Comparison of ENCODE assay signal across 3 fruit fly cellular contexts in genomic region chr3R:5270806-5271205, dm6.
TF ChIP-seq lines count a peak whose summit lies in the region.

No protein-coding gene starts in this region.

TF ChIP-seq in whole organism, adult, 20 proteins besides CTCF, POLR2A, EP300 and RAD21 (continued from another document):
- TF ChIP-seq CG5204 (GFP tag; optimal IDR thresholded peaks at IDR 0.05; lab: Kevin White, UChicago) (no peak), Mnt (GFP tag; optimal IDR thresholded peaks at IDR 0.05; lab: Kevin White, UChicago) (peak; percentile 58)
TF ChIP-seq in whole organism, adult: peak in this region for 14.

TF ChIP-seq in whole organism, embryonic, 481 proteins besides CTCF, POLR2A, EP300 and RAD21 (continued from another document and continues in another):
- no peak for TF ChIP-seq CG8290 (GFP tag; optimal IDR thresholded peaks at IDR 0.05; lab: Kevin White, UChicago)
- peak; percentile 24 to 50 for TF ChIP-seq CG8290 (tag; optimal IDR thresholded peaks at IDR 0.05; lab: Kevin White, UChicago)
- TF ChIP-seq Rfx (GFP tag; IDR thresholded peaks at IDR 0.05; lab: Robert Waterston, UW) = peak; percentile 45; the same call in 1 of the 2 replicates
- peak; percentile 4 for TF ChIP-seq Nf-YC (tag; optimal IDR thresholded peaks at IDR 0.05; lab: Kevin White, UChicago)
- no peak for TF ChIP-seq CG10209 (GFP tag; optimal IDR thresholded peaks at IDR 0.05; lab: Kevin White, UChicago)
- no peak for TF ChIP-seq Oaz (GFP tag; IDR thresholded peaks at IDR 0.05; lab: Robert Waterston, UW)
- 0 out of 2 replicates have a peak, but pooled peaks have one; percentile 19 for TF ChIP-seq stc (GFP tag; IDR thresholded peaks at IDR 0.05; lab: Robert Waterston, UW)
- TF ChIP-seq CG15601 (tag; optimal IDR thresholded peaks at IDR 0.05; lab: Kevin White, UChicago) = no peak
- no peak for TF ChIP-seq Ssrp (tag; optimal IDR thresholded peaks at IDR 0.05; lab: Kevin White, UChicago)
- no peak for TF ChIP-seq fd64A (GFP tag; optimal IDR thresholded peaks at IDR 0.05; lab: Kevin White, UChicago)
- no peak for TF ChIP-seq CHES-1-like (GFP tag; optimal IDR thresholded peaks at IDR 0.05; lab: Kevin White, UChicago)
- TF ChIP-seq CG32772 (GFP tag; IDR thresholded peaks at IDR 0.05; lab: Robert Waterston, UW) = no peak
- TF ChIP-seq CG11093 (GFP tag; IDR thresholded peaks at IDR 0.05; lab: Robert Waterston, UW) = no peak
- TF ChIP-seq CG33557 (GFP tag; optimal IDR thresholded peaks at IDR 0.05; lab: Kevin White, UChicago) = no peak
- TF ChIP-seq NC2β (GFP tag; optimal IDR thresholded peaks at IDR 0.05; lab: Kevin White, UChicago) = no peak
- no peak for TF ChIP-seq abd-A (tag; optimal IDR thresholded peaks at IDR 0.05; lab: Kevin White, UChicago)
- peak; percentile 14; the same call in 1 of the 3 replicates for TF ChIP-seq ken (GFP tag; IDR thresholded peaks at IDR 0.05; lab: Robert Waterston, UW)
- no peak for TF ChIP-seq CG4820 (GFP tag; optimal IDR thresholded peaks at IDR 0.05; lab: Kevin White, UChicago)
- TF ChIP-seq hth (optimal IDR thresholded peaks at IDR 0.05; lab: Kevin White, UChicago) = no peak
- no peak for TF ChIP-seq CG7839 (tag; optimal IDR thresholded peaks at IDR 0.05; lab: Kevin White, UChicago)
- peak in 1 of 2 experiments; percentile 29 for TF ChIP-seq Pdp1 (GFP tag; optimal IDR thresholded peaks at IDR 0.05; lab: Kevin White, UChicago)
- no peak for TF ChIP-seq pum (GFP tag; optimal IDR thresholded peaks at IDR 0.05; lab: Kevin White, UChicago)
- no peak for TF ChIP-seq CG11247 (GFP tag; IDR thresholded peaks at IDR 0.05; lab: Robert Waterston, UW)
- no peak for TF ChIP-seq Fer1 (GFP tag; optimal IDR thresholded peaks at IDR 0.05; lab: Kevin White, UChicago)
- no peak for TF ChIP-seq sima (GFP tag; optimal IDR thresholded peaks at IDR 0.05; lab: Kevin White, UChicago)
- TF ChIP-seq eyg (GFP tag; optimal IDR thresholded peaks at IDR 0.05; lab: Kevin White, UChicago) = no peak
- TF ChIP-seq Mrtf (GFP tag; IDR thresholded peaks at IDR 0.05; lab: Robert Waterston, UW) = no peak
- no peak for TF ChIP-seq chm (GFP tag; IDR thresholded peaks at IDR 0.05; lab: Robert Waterston, UW)
- peak; percentile 13 for TF ChIP-seq tin (GFP tag; optimal IDR thresholded peaks at IDR 0.05; lab: Kevin White, UChicago)
- no peak for TF ChIP-seq CG12071 (GFP tag; optimal IDR thresholded peaks at IDR 0.05; lab: Kevin White, UChicago)
- TF ChIP-seq CG8359 (GFP tag; optimal IDR thresholded peaks at IDR 0.05; lab: Kevin White, UChicago; ENCODE audit: borderline replicate concordance) = no peak
- peak; percentile 99 for TF ChIP-seq CG8388 (GFP tag; optimal IDR thresholded peaks at IDR 0.05; lab: Kevin White, UChicago)
- TF ChIP-seq CG12219 (GFP tag; optimal IDR thresholded peaks at IDR 0.05; lab: Kevin White, UChicago) = no peak
- TF ChIP-seq CG3163 (GFP tag; optimal IDR thresholded peaks at IDR 0.05; lab: Kevin White, UChicago) = no peak
- TF ChIP-seq chinmo (GFP tag; IDR thresholded peaks at IDR 0.05; lab: Robert Waterston, UW; ENCODE audit: partially characterized antibody) = 0 out of 4 replicates have a peak, but pooled peaks have one; percentile 65
- no peak for TF ChIP-seq ttk (GFP tag; IDR thresholded peaks at IDR 0.05; lab: Robert Waterston, UW)
- peak; percentile 25 for TF ChIP-seq CG12155 (GFP tag; optimal IDR thresholded peaks at IDR 0.05; lab: Kevin White, UChicago)
- no peak for TF ChIP-seq Mes4 (GFP tag; optimal IDR thresholded peaks at IDR 0.05; lab: Kevin White, UChicago)
- peak; percentile 61 for TF ChIP-seq sens (GFP tag; lab: Kevin White, UChicago)
- no peak for TF ChIP-seq PHDP (tag; optimal IDR thresholded peaks at IDR 0.05; lab: Kevin White, UChicago)
- TF ChIP-seq her (GFP tag; optimal IDR thresholded peaks at IDR 0.05; lab: Kevin White, UChicago) = peak; percentile 20
- peak; percentile 10 for TF ChIP-seq CG2120 (GFP tag; optimal IDR thresholded peaks at IDR 0.05; lab: Kevin White, UChicago)
- TF ChIP-seq az2 (GFP tag; optimal IDR thresholded peaks at IDR 0.05; lab: Kevin White, UChicago) = no peak
- TF ChIP-seq yki (optimal IDR thresholded peaks at IDR 0.05; lab: Kevin White, UChicago) = no peak
- no peak for TF ChIP-seq CG3726 (GFP tag; IDR thresholded peaks at IDR 0.05; lab: Robert Waterston, UW)
- no peak for TF ChIP-seq danr (GFP tag; IDR thresholded peaks at IDR 0.05; lab: Robert Waterston, UW)
- no peak for TF ChIP-seq Jarid2 (GFP tag; optimal IDR thresholded peaks at IDR 0.05; lab: Kevin White, UChicago)
- TF ChIP-seq CG16863 (GFP tag; optimal IDR thresholded peaks at IDR 0.05; lab: Kevin White, UChicago) = peak; percentile 2
- TF ChIP-seq Med (GFP tag; lab: Kevin White, UChicago) = peak; percentile 79
- TF ChIP-seq HHEX (GFP tag; optimal IDR thresholded peaks at IDR 0.05; lab: Kevin White, UChicago) = peak; percentile 25
- TF ChIP-seq Hr51 (GFP tag; optimal IDR thresholded peaks at IDR 0.05; lab: Kevin White, UChicago) = no peak
- TF ChIP-seq CG7556 (GFP tag; optimal IDR thresholded peaks at IDR 0.05; lab: Kevin White, UChicago) = peak; percentile 7
- no peak for TF ChIP-seq run (tag; optimal IDR thresholded peaks at IDR 0.05; lab: Kevin White, UChicago)
- TF ChIP-seq Ada2b (GFP tag; IDR thresholded peaks at IDR 0.05; lab: Robert Waterston, UW) = no peak
- 0 out of 2 replicates have a peak, but pooled peaks have one; percentile 5 for TF ChIP-seq HLH3B (GFP tag; IDR thresholded peaks at IDR 0.05; lab: Robert Waterston, UW)
- no peak for TF ChIP-seq sim (GFP tag; IDR thresholded peaks at IDR 0.05; lab: Robert Waterston, UW)
- peak; percentile 43 for TF ChIP-seq stwl (tag; optimal IDR thresholded peaks at IDR 0.05; lab: Kevin White, UChicago)
- peak; percentile 6 for TF ChIP-seq CG13296 (GFP tag; optimal IDR thresholded peaks at IDR 0.05; lab: Kevin White, UChicago)
- no peak for TF ChIP-seq tgo (GFP tag; IDR thresholded peaks at IDR 0.05; lab: Robert Waterston, UW)
- TF ChIP-seq ase (GFP tag; IDR thresholded peaks at IDR 0.05; lab: Robert Waterston, UW) = no peak
- TF ChIP-seq E2f1 (GFP tag; IDR thresholded peaks at IDR 0.05; lab: Robert Waterston, UW) = no peak
- TF ChIP-seq ind (GFP tag; optimal IDR thresholded peaks at IDR 0.05; lab: Kevin White, UChicago) = peak; percentile 19
- 0 out of 3 replicates have a peak, but pooled peaks have one; percentile 20 for TF ChIP-seq CG6791 (GFP tag; IDR thresholded peaks at IDR 0.05; lab: Robert Waterston, UW; ENCODE audit: partially characterized antibody)
- TF ChIP-seq CG11696 (GFP tag; IDR thresholded peaks at IDR 0.05; lab: Robert Waterston, UW) = peak; percentile 44; the same call in 1 of the 2 replicates
- TF ChIP-seq tll (GFP tag; optimal IDR thresholded peaks at IDR 0.05; lab: Kevin White, UChicago) = no peak
- TF ChIP-seq CG12769 (tag; optimal IDR thresholded peaks at IDR 0.05; lab: Kevin White, UChicago) = peak; percentile 3

TF ChIP-seq in whole organism, prepupa, 60 proteins besides CTCF, POLR2A, EP300 and RAD21 (continued from another document):
- peak; percentile 53 for TF ChIP-seq OdsH (GFP tag; optimal IDR thresholded peaks at IDR 0.05; lab: Kevin White, UChicago)
- TF ChIP-seq CG8119 (GFP tag; IDR thresholded peaks at IDR 0.05; lab: Robert Waterston, UW) = no peak
- TF ChIP-seq pdm3 (GFP tag; optimal IDR thresholded peaks at IDR 0.05; lab: Kevin White, UChicago) = peak; percentile 44
- TF ChIP-seq CG31627 (GFP tag; optimal IDR thresholded peaks at IDR 0.05; lab: Kevin White, UChicago) = peak; percentile 8
- peak; percentile 27 for TF ChIP-seq CG3032 (tag; optimal IDR thresholded peaks at IDR 0.05; lab: Kevin White, UChicago)
- no peak for TF ChIP-seq lz (GFP tag; optimal IDR thresholded peaks at IDR 0.05; lab: Kevin White, UChicago)
- TF ChIP-seq CG6854 (GFP tag; optimal IDR thresholded peaks at IDR 0.05; lab: Kevin White, UChicago) = no peak
- peak; percentile 45; the same call in 1 of the 2 replicates for TF ChIP-seq CG15336 (GFP tag; IDR thresholded peaks at IDR 0.05; lab: Robert Waterston, UW)
- TF ChIP-seq Sox102F (GFP tag; optimal IDR thresholded peaks at IDR 0.05; lab: Kevin White, UChicago) = no peak
- TF ChIP-seq svp (GFP tag; lab: Kevin White, UChicago) = no peak
- TF ChIP-seq Ets96B (tag; optimal IDR thresholded peaks at IDR 0.05; lab: Kevin White, UChicago) = peak; percentile 30
- TF ChIP-seq Eip78C (GFP tag; lab: Kevin White, UChicago) = peak; percentile 77
- peak; percentile 29 for TF ChIP-seq Sox14 (GFP tag; optimal IDR thresholded peaks at IDR 0.05; lab: Kevin White, UChicago)
- peak; percentile 44 for TF ChIP-seq Eip75B (GFP tag; optimal IDR thresholded peaks at IDR 0.05; lab: Kevin White, UChicago)
- peak; percentile 17 for TF ChIP-seq CG10631 (GFP tag; optimal IDR thresholded peaks at IDR 0.05; lab: Kevin White, UChicago)
- no peak for TF ChIP-seq Blimp-1 (GFP tag; optimal IDR thresholded peaks at IDR 0.05; lab: Kevin White, UChicago)
- no peak for TF ChIP-seq vri (GFP tag; optimal IDR thresholded peaks at IDR 0.05; lab: Kevin White, UChicago)
- no peak for TF ChIP-seq Eip93F (GFP tag; optimal IDR thresholded peaks at IDR 0.05; lab: Kevin White, UChicago)
- TF ChIP-seq CG3919 (GFP tag; optimal IDR thresholded peaks at IDR 0.05; lab: Kevin White, UChicago) = no peak
- peak; percentile 24 for TF ChIP-seq esn (GFP tag; optimal IDR thresholded peaks at IDR 0.05; lab: Kevin White, UChicago)
- peak; percentile 10 for TF ChIP-seq cyc (GFP tag; optimal IDR thresholded peaks at IDR 0.05; lab: Kevin White, UChicago)
- TF ChIP-seq ss (GFP tag; optimal IDR thresholded peaks at IDR 0.05; lab: Kevin White, UChicago) = peak in 1 of 2 experiments; percentile 27
- TF ChIP-seq CG8319 (GFP tag; optimal IDR thresholded peaks at IDR 0.05; lab: Kevin White, UChicago) = peak; percentile 6
